Fruit fly (Drosophila melanogaster) whole organism, wandering third instar larva: ENCODE measurements around the gene Snx21.
A peak's percentile ranks its signal among the peaks of the same experiment; 100 is the strongest.

Source experiments
- Abd-B ChIP-seq: fragments of >200 bp; optimal IDR thresholded peaks from 2 replicates; lab custom pipeline; 2017; ENCODE audit warnings: missing biosample characterization, missing genetic modification characterization
- CG32264 ChIP-seq: fragments of 200-800 bp; sonication (Bioruptor generic); optimal IDR thresholded peaks from 2 replicates; lab custom pipeline; 2016; ENCODE audit warnings: missing biosample characterization, missing genetic modification characterization
- CG9705 ChIP-seq: fragments of 200-800 bp; sonication (Bioruptor generic); optimal IDR thresholded peaks from 2 replicates; lab custom pipeline; 2018; ENCODE audit warnings: missing biosample characterization, mild to moderate bottlenecking, missing genetic modification characterization
- CrebA ChIP-seq: fragments of 200-800 bp; sonication (Bioruptor generic); optimal IDR thresholded peaks from 2 replicates; lab custom pipeline; 2016; ENCODE audit warnings: missing biosample characterization, mild to moderate bottlenecking, missing genetic modification characterization, borderline replicate concordance
- Dfd ChIP-seq: fragments of >200 bp; optimal IDR thresholded peaks from 2 replicates; lab custom pipeline; 2017; ENCODE audit warnings: missing biosample characterization, missing genetic modification characterization
- Dif ChIP-seq: fragments of 200-275, 200-300 bp; sonication (Bioruptor generic); optimal IDR thresholded peaks from 2 replicates; lab custom pipeline; 2018; ENCODE audit warnings: missing biosample characterization, missing genetic modification characterization; ENCODE audit not compliant: partially characterized antibody
- GATAd ChIP-seq: sonication (Bioruptor generic); optimal IDR thresholded peaks from 2 replicates; lab custom pipeline; 2016; ENCODE audit warnings: missing biosample characterization, missing genetic modification characterization
- HLH106 ChIP-seq: fragments of 200-800 bp; optimal IDR thresholded peaks from 3 replicates; lab custom pipeline; 2019; ENCODE audit warnings: missing biosample characterization, mild to moderate bottlenecking, missing genetic modification characterization, moderate library complexity
- Hr83 ChIP-seq: fragments of 200-300 bp; sonication (Bioruptor generic); optimal IDR thresholded peaks from 2 replicates; lab custom pipeline; 2016; ENCODE audit warnings: missing biosample characterization, mild to moderate bottlenecking, missing genetic modification characterization, moderate library complexity; ENCODE audit not compliant: poor library complexity, severe bottlenecking
- Jra ChIP-seq: sonication (Bioruptor generic); optimal IDR thresholded peaks from 2 replicates; lab custom pipeline; 2016; ENCODE audit warnings: missing biosample characterization, missing genetic modification characterization
- Mio ChIP-seq: sonication (Bioruptor generic); optimal IDR thresholded peaks from 2 replicates; lab custom pipeline; 2016; ENCODE audit warnings: missing biosample characterization, missing genetic modification characterization
- Myc ChIP-seq: fragments of >200 bp; optimal IDR thresholded peaks from 2 replicates; lab custom pipeline; 2017
- N ChIP-seq: fragments of >200 bp; optimal IDR thresholded peaks from 2 replicates; lab custom pipeline; 2018; ENCODE audit warnings: missing biosample characterization, missing external identifiers, missing genetic modification characterization
- OdsH ChIP-seq: fragments of 200-800 bp; sonication (Bioruptor generic); optimal IDR thresholded peaks from 2 replicates; lab custom pipeline; 2016; ENCODE audit warnings: missing biosample characterization, mild to moderate bottlenecking, missing genetic modification characterization
- Rel ChIP-seq, 2 experiments: fragments of 200-800 bp; sonication (Bioruptor generic) in 1 of 2; optimal IDR thresholded peaks; 2 replicates in 1 of 2; 3 replicates in 1 of 2; lab custom pipeline; 2016 to 2019; ENCODE audit warnings: mild to moderate bottlenecking in 2 of 2, missing biosample characterization in 2 of 2, missing genetic modification characterization in 2 of 2, moderate library complexity in 1 of 2
- Sp1 ChIP-seq: fragments of 200-800 bp; sonication (Bioruptor generic); optimal IDR thresholded peaks from 3 replicates; lab custom pipeline; 2019; ENCODE audit warnings: missing biosample characterization, mild to moderate bottlenecking, missing genetic modification characterization, moderate library complexity
- Vsx2 ChIP-seq: fragments of 200-300, 225-300 bp; sonication (Bioruptor generic); optimal IDR thresholded peaks from 2 replicates; lab custom pipeline; 2018; ENCODE audit warnings: missing biosample characterization, missing genetic modification characterization; ENCODE audit not compliant: partially characterized antibody
- br ChIP-seq: fragments of 200-800 bp; sonication (Bioruptor generic); optimal IDR thresholded peaks from 2 replicates; lab custom pipeline; 2016; ENCODE audit warnings: missing biosample characterization, missing genetic modification characterization
- brk ChIP-seq: fragments of 200-800 bp; sonication (Bioruptor generic); optimal IDR thresholded peaks from 2 replicates; lab custom pipeline; 2016; ENCODE audit warnings: missing biosample characterization, mild to moderate bottlenecking, missing genetic modification characterization
- ey ChIP-seq: fragments of 200-800 bp; sonication (Bioruptor generic); optimal IDR thresholded peaks from 2 replicates; lab custom pipeline; 2016; ENCODE audit warnings: missing biosample characterization, missing genetic modification characterization
- foxo ChIP-seq, 2 experiments: fragments of 200-800 bp; sonication (Bioruptor generic); optimal IDR thresholded peaks; 2 replicates in 1 of 2; 3 replicates in 1 of 2; lab custom pipeline; 2016 to 2017; ENCODE audit warnings: missing biosample characterization in 2 of 2, missing genetic modification characterization in 2 of 2
- h ChIP-seq: fragments of 200-800 bp; sonication (Bioruptor generic); optimal IDR thresholded peaks from 3 replicates; lab custom pipeline; 2016; ENCODE audit warnings: missing biosample characterization, mild to moderate bottlenecking, missing genetic modification characterization
- jim ChIP-seq: fragments of 175-275, 200-325 bp; sonication (Bioruptor generic); optimal IDR thresholded peaks from 2 replicates; lab custom pipeline; 2016; ENCODE audit warnings: missing biosample characterization, mild to moderate bottlenecking, missing genetic modification characterization
- lola ChIP-seq: fragments of >200 bp; optimal IDR thresholded peaks from 2 replicates; lab custom pipeline; 2017; ENCODE audit warnings: missing biosample characterization, missing genetic modification characterization
- pan ChIP-seq: fragments of >200 bp; optimal IDR thresholded peaks from 2 replicates; lab custom pipeline; 2017
- psq ChIP-seq: fragments of 200-800 bp; sonication (Bioruptor generic); optimal IDR thresholded peaks from 3 replicates; lab custom pipeline; 2017; ENCODE audit warnings: missing biosample characterization, mild to moderate bottlenecking, missing genetic modification characterization, moderate library complexity
- sage ChIP-seq: fragments of 200-800 bp; sonication (Bioruptor generic); optimal IDR thresholded peaks from 2 replicates; lab custom pipeline; 2016; ENCODE audit warnings: missing biosample characterization, mild to moderate bottlenecking, missing genetic modification characterization
- sv ChIP-seq: fragments of 200-800 bp; sonication (Bioruptor generic); optimal IDR thresholded peaks from 3 replicates; lab custom pipeline; 2016; ENCODE audit warnings: missing biosample characterization, missing genetic modification characterization
- tai ChIP-seq: sonication (Bioruptor generic); optimal IDR thresholded peaks from 2 replicates; lab custom pipeline; 2016; ENCODE audit warnings: missing biosample characterization, missing genetic modification characterization
- usp ChIP-seq: fragments of >200 bp; optimal IDR thresholded peaks from 2 replicates; lab custom pipeline; 2017; ENCODE audit warnings: missing biosample characterization, missing genetic modification characterization

Gene Snx21

DNA sequence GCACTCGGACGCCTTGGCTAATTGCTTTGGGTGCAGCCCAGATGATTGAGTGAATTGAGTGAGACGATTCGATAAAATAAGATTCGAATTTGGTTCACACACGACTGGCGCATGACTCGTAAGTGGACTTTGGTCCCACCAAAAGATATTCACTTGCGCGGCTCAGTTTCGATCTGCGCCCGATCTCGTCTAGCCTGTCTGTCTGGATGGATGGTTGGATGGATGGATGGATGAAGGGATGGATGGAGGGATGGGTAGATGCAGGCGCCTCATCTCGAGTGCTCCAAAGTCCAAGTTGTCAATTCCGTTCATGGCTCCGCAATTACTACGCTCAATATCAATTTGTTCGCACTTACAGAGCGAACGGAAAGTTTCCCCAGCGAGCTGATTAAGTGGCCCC is 37.1 kb upstream of the Snx21 start:
- TF ChIP-seq sage (GFP tag; lab: Kevin White, UChicago) (no peak), Dfd (GFP tag; lab: Kevin White, UChicago) (no peak), Abd-B (GFP tag; lab: Kevin White, UChicago) (no peak), Jra (GFP tag; lab: Kevin White, UChicago) (no peak), GATAd (GFP tag; lab: Kevin White, UChicago) (no peak), Mio (no peak), HLH106 (tag; lab: Kevin White, UChicago) (no peak), sv (GFP tag; lab: Kevin White, UChicago) (no peak), Sp1 (no peak), brk (GFP tag; lab: Kevin White, UChicago) (no peak), CrebA (no peak), br (GFP tag; lab: Kevin White, UChicago) (no peak), jim (GFP tag; lab: Kevin White, UChicago) (no peak)

DNA sequence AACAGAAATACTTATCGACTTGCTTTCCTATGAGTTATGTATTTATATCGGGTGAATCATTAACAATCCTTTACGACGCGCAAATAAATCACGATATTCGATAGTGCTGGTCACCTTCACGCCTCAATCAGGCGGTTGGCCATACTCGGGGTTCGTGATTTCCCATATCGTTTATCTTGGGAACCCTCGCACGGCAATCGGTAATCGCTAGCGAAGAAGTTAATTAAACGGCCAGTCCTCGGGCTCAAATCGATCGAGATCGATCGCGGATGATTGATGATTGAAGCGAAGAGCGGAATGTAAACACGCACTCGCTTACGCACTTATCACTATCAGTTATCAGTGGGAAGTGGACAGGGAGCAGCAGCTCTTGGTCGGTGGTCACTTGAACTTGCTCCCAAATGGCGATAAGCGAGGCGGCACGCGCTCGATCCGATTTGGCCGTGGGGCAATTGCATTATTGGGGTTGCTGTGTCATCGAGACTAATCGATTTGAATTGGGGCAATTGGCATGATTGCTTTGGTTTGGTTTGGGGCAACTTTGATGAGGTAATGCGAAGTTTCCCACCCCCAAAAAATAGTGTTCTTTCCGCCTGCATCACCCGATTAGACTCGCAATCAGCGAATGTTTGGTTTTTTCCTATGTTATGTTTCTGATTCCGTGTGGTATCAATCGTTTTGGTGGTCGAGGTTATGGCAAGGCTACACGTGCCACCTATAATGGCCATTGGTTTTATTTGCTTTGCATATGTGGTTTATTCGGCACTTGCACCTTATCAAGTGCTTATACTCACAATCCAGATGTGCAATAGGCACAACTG is 35.7 kb upstream of the Snx21 start:
- no peak for TF ChIP-seq N (GFP tag; lab: Kevin White, UChicago)
- peak; percentile 28 for TF ChIP-seq h (GFP tag; lab: Kevin White, UChicago)
- TF ChIP-seq GATAd (GFP tag; lab: Kevin White, UChicago) = no peak
- TF ChIP-seq HLH106 (tag; lab: Kevin White, UChicago) = no peak
- TF ChIP-seq, all 38 proteins: peak for 1

DNA sequence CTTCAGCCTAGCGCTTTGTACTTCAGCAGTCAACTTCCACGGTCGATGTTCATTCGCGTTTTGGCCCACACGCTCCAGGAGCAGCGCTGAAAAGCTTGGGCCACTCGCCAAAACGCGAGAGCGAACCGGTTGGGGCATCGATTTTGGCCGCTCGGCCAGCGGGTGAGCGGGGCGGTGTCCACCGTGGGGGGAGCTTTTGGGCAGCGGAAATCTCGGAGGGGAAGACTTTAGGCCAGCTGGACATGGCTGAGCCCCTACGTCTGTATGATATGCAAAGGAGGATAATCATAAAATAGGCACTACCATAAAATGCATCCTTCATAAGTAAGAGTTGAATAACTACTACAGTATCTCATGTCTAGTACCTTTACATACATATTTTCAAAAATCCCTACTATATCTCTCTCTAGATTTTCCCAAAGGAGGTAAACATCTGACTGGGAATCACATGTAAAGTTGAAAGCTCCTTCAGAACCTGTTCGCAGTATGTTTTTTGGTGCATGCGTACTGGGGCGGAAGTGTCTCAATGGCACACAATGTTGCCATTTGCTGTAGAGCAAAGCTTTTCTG is 34.5 kb upstream of the Snx21 start, which contains the start of gene Syt1:
Gene Syt1, minus strand, starts transcription at position 71 of the 570 bp plus-strand sequence.
- TF ChIP-seq brk (GFP tag; lab: Kevin White, UChicago) (no peak), Hr83 (GFP tag; lab: Kevin White, UChicago) (no peak), GATAd (GFP tag; lab: Kevin White, UChicago) (no peak), jim (GFP tag; lab: Kevin White, UChicago) (no peak), Vsx2 (no peak), OdsH (no peak), foxo (GFP tag; optimal IDR thresholded peaks at IDR 0.05; lab: Kevin White, UChicago) (no peak), lola (GFP tag; lab: Kevin White, UChicago) (no peak), sv (GFP tag; lab: Kevin White, UChicago) (no peak), Dif (GFP tag; lab: Kevin White, UChicago) (no peak), Rel (GFP tag; optimal IDR thresholded peaks at IDR 0.05; lab: Kevin White, UChicago) (no peak), Rel (tag; optimal IDR thresholded peaks at IDR 0.05; lab: Kevin White, UChicago) (no peak), CG9705 (GFP tag; lab: Kevin White, UChicago) (no peak), usp (GFP tag; lab: Kevin White, UChicago) (no peak), ey (GFP tag; lab: Kevin White, UChicago) (no peak), CG32264 (GFP tag; lab: Kevin White, UChicago) (no peak), pan (no peak), Abd-B (GFP tag; lab: Kevin White, UChicago) (no peak), sage (GFP tag; lab: Kevin White, UChicago) (no peak), psq (GFP tag; lab: Kevin White, UChicago) (no peak)

DNA sequence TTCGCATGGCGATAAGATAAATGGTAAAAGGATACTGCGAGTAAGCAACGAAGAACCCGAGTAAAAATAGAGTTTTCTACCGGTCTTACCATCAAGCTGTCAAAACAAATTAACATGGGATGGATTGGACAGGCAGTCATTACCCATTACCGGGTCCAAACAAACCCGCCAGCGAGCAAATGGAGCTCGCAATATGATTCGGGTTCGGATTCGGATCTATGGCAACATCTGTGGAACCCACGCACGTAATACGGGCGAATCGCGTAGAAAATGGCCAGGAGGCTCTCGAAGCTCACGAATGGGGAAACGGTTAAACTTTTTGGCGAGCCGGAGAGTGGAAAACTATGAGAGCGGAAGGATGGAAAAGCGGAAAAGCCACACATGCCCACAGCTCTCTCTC is 31.7 kb upstream of the Snx21 start:
- TF ChIP-seq Myc (lab: Kevin White, UChicago) (no peak), CG32264 (GFP tag; lab: Kevin White, UChicago) (no peak), Hr83 (GFP tag; lab: Kevin White, UChicago) (no peak), Abd-B (GFP tag; lab: Kevin White, UChicago) (no peak), usp (GFP tag; lab: Kevin White, UChicago) (no peak), Dif (GFP tag; lab: Kevin White, UChicago) (no peak), pan (no peak), foxo (GFP tag; optimal IDR thresholded peaks at IDR 0.05; lab: Kevin White, UChicago) (no peak), tai (no peak), Mio (no peak)
